Fruit fly (Drosophila melanogaster) whole organism, wandering third instar larva: ENCODE results near the gene gNacalpha.

Experiments
- Dfd ChIP-seq: fragments of >200 bp; optimal IDR thresholded peaks from 2 replicates; lab custom pipeline; 2017; ENCODE audit warnings: missing biosample characterization, missing genetic modification characterization
- HLH106 ChIP-seq: fragments of 200-800 bp; optimal IDR thresholded peaks from 3 replicates; lab custom pipeline; 2019; ENCODE audit warnings: missing biosample characterization, mild to moderate bottlenecking, missing genetic modification characterization, moderate library complexity

DNA sequence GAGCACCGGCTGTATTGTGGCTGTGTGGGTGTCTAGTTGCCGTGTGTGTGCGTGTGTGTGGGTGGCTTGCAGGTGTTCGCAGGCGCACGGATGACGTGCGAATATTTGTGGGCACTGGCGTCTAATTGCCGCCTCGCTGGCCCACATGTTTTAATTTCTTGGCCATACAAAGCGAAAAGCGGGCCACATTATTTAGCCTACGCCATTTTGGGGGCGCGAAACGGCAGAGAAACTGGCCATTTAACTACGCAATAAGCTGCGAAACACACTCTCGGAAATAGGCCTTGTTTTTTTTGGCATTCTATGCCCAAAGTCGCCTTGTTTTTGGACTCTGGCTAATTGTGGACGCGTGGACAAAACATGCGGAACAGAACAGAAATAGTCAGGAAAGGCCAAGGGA, 10.2 kb downstream of the gNacalpha start:
- no peak for TF ChIP-seq Dfd (GFP tag; lab: Kevin White, UChicago)
- TF ChIP-seq HLH106 (tag; lab: Kevin White, UChicago), result no peak
